Fruit fly (Drosophila melanogaster) whole organism, embryonic: ENCODE data around the gene Hsp67Ba.

Experiments
- Atf-2 ChIP-seq: fragments of 200-800 bp; sonication (Bioruptor generic); optimal IDR thresholded peaks from 2 replicates; lab custom pipeline; 2016; ENCODE audit warnings: missing biosample characterization, missing genetic modification characterization
- Atf6 ChIP-seq: fragments of 200-800 bp; sonication (Bioruptor generic); IDR thresholded peaks from 2 replicates; pipeline ENCODE4 v1.3.6; 2022; ENCODE audit warnings: missing biosample characterization, missing genetic modification characterization
- CG10267 ChIP-seq: fragments of 200-800 bp; sonication (Bioruptor generic); optimal IDR thresholded peaks from 2 replicates; lab custom pipeline; 2018; ENCODE audit warnings: missing biosample characterization, mild to moderate bottlenecking, missing genetic modification characterization, moderate library complexity
- CG11504 ChIP-seq: fragments of 200-800 bp; sonication (Bioruptor generic); optimal IDR thresholded peaks from 3 replicates; lab custom pipeline; 2019; ENCODE audit warnings: missing biosample characterization, mild to moderate bottlenecking, missing genetic modification characterization, moderate library complexity
- CG11560 ChIP-seq: fragments of 200-800 bp; sonication (Bioruptor generic); IDR thresholded peaks from 3 replicates; pipeline ENCODE4 v1.3.6; 2022; ENCODE audit warnings: missing biosample characterization, missing genetic modification characterization
- CG11695 ChIP-seq: fragments of 200-800 bp; sonication (Bioruptor generic); IDR thresholded peaks from 3 replicates; pipeline ENCODE4 v1.3.6; 2022; ENCODE audit warnings: missing biosample characterization, missing genetic modification characterization
- CG12299 ChIP-seq: fragments of 200-800 bp; sonication (Bioruptor generic); optimal IDR thresholded peaks from 2 replicates; lab custom pipeline; 2018; ENCODE audit warnings: missing biosample characterization, mild to moderate bottlenecking, missing genetic modification characterization
- CG1233 ChIP-seq: fragments of 200-800 bp; sonication (Bioruptor generic); optimal IDR thresholded peaks from 4 replicates; lab custom pipeline; 2018; ENCODE audit warnings: missing biosample characterization, mild to moderate bottlenecking, missing genetic modification characterization
- CG12659 ChIP-seq: fragments of 200-800 bp; sonication (Bioruptor generic); optimal IDR thresholded peaks from 3 replicates; lab custom pipeline; 2017; ENCODE audit warnings: mild to moderate bottlenecking, missing biosample characterization, missing genetic modification reagents, missing genetic modification characterization
- CG15479 ChIP-seq: fragments of 200-800 bp; sonication (Bioruptor generic); optimal IDR thresholded peaks from 3 replicates; lab custom pipeline; 2019; ENCODE audit warnings: missing biosample characterization, mild to moderate bottlenecking, missing genetic modification characterization, moderate library complexity
- CG1602 ChIP-seq: fragments of 200-800 bp; sonication (Bioruptor generic); optimal IDR thresholded peaks from 3 replicates; lab custom pipeline; 2016; ENCODE audit warnings: missing biosample characterization, missing genetic modification characterization
- CG1647 ChIP-seq: fragments of 200-800 bp; sonication (Bioruptor generic); optimal IDR thresholded peaks from 3 replicates; lab custom pipeline; 2016; ENCODE audit warnings: missing biosample characterization, missing genetic modification characterization
- CG16815 ChIP-seq: fragments of 200-800 bp; sonication (Bioruptor generic); optimal IDR thresholded peaks from 3 replicates; lab custom pipeline; 2017; ENCODE audit warnings: missing biosample characterization, mild to moderate bottlenecking, missing genetic modification characterization
- CG17328 ChIP-seq: fragments of 200-800 bp; sonication (Bioruptor generic); IDR thresholded peaks from 2 replicates; pipeline ENCODE4 v1.3.6; 2022; ENCODE audit warnings: missing biosample characterization, missing genetic modification characterization
- CG17612 ChIP-seq: fragments of 200-800 bp; sonication (Bioruptor generic); IDR thresholded peaks from 2 replicates; pipeline ENCODE4 v1.3.6; 2022; ENCODE audit warnings: missing biosample characterization, missing genetic modification characterization
- CG17829 ChIP-seq: fragments of 200-800 bp; optimal IDR thresholded peaks from 2 replicates; lab custom pipeline; 2019; ENCODE audit warnings: missing biosample characterization, mild to moderate bottlenecking, missing genetic modification characterization, moderate library complexity
- CG34376 ChIP-seq: fragments of 200-800 bp; sonication (Bioruptor generic); optimal IDR thresholded peaks from 2 replicates; lab custom pipeline; 2018; ENCODE audit warnings: missing biosample characterization, mild to moderate bottlenecking, missing genetic modification characterization
- CG3726 ChIP-seq: fragments of 200-800 bp; sonication (Bioruptor generic); IDR thresholded peaks from 3 replicates; pipeline ENCODE4, ENCODE4 v1.3.6; 2022; ENCODE audit warnings: missing biosample characterization, missing genetic modification characterization
- CG3995 ChIP-seq: fragments of 200-800 bp; sonication (Bioruptor generic); optimal IDR thresholded peaks from 3 replicates; lab custom pipeline; 2016; ENCODE audit warnings: missing biosample characterization, missing genetic modification characterization
- CG42726 ChIP-seq: fragments of 200-800 bp; sonication (Bioruptor generic); IDR thresholded peaks from 2 replicates; pipeline ENCODE4 v1.3.6; 2022; ENCODE audit warnings: missing biosample characterization, missing genetic modification characterization; ENCODE audit not compliant: partially characterized antibody
- CG7357 ChIP-seq: fragments of 200-800 bp; sonication (Bioruptor generic); IDR thresholded peaks from 3 replicates; pipeline ENCODE4 v1.3.6; 2022; ENCODE audit warnings: missing biosample characterization, missing genetic modification characterization
- CG7786 ChIP-seq: fragments of 200-800 bp; sonication (Bioruptor generic); optimal IDR thresholded peaks from 2 replicates; lab custom pipeline; 2016; ENCODE audit warnings: missing biosample characterization, missing genetic modification characterization
- CG8924 ChIP-seq: fragments of 200-800 bp; optimal IDR thresholded peaks from 3 replicates; lab custom pipeline; 2019; ENCODE audit warnings: missing biosample characterization, mild to moderate bottlenecking, missing genetic modification characterization, moderate library complexity
- CG9609 ChIP-seq: fragments of 200-800 bp; sonication (Bioruptor generic); optimal IDR thresholded peaks from 3 replicates; lab custom pipeline; 2016; ENCODE audit warnings: missing biosample characterization, missing genetic modification characterization
- Dbx ChIP-seq: fragments of 200-800 bp; sonication (Bioruptor generic); IDR thresholded peaks from 3 replicates; pipeline ENCODE4 v1.3.6; 2022; ENCODE audit warnings: missing biosample characterization, missing genetic modification characterization
- Dfd ChIP-seq, 2 experiments: fragments of >200 bp; optimal IDR thresholded peaks; 2 replicates each; lab custom pipeline; 2017; ENCODE audit warnings: missing biosample characterization in 2 of 2, missing genetic modification characterization in 2 of 2
- Doc2 ChIP-seq: fragments of 200-800 bp; sonication (Bioruptor generic); IDR thresholded peaks from 2 replicates; pipeline ENCODE4 v1.3.6; 2022; ENCODE audit warnings: missing biosample characterization, missing genetic modification characterization
- Ets97D ChIP-seq: fragments of 200-800 bp; sonication (Bioruptor generic); optimal IDR thresholded peaks from 3 replicates; lab custom pipeline; 2016; ENCODE audit warnings: missing biosample characterization, missing genetic modification characterization
- Hand ChIP-seq: fragments of 200-800 bp; sonication (Bioruptor generic); optimal IDR thresholded peaks from 2 replicates; lab custom pipeline; 2017; ENCODE audit warnings: mild to moderate bottlenecking, missing biosample characterization, missing genetic modification reagents, missing genetic modification characterization
- Hr3 ChIP-seq: fragments of 200-800 bp; sonication (Bioruptor generic); optimal IDR thresholded peaks from 3 replicates; lab custom pipeline; 2016; ENCODE audit warnings: missing biosample characterization, missing genetic modification characterization
- Hr78 ChIP-seq, 2 experiments: fragments of 200-800 bp in 1 of 2; fragments of >200 bp in 1 of 2; sonication (Bioruptor generic) in 1 of 2; optimal IDR thresholded peaks; 2 replicates each; lab custom pipeline; 2017 to 2019; ENCODE audit warnings: missing biosample characterization in 2 of 2, missing genetic modification characterization in 2 of 2, mild to moderate bottlenecking in 1 of 2, moderate library complexity in 1 of 2
- Max ChIP-seq: fragments of 200-800 bp; sonication (Bioruptor generic); optimal IDR thresholded peaks from 2 replicates; lab custom pipeline; 2016; ENCODE audit warnings: missing biosample characterization, mild to moderate bottlenecking, missing genetic modification characterization
- Neu2 ChIP-seq: fragments of 200-800 bp; sonication (Bioruptor generic); optimal IDR thresholded peaks from 3 replicates; lab custom pipeline; 2016; ENCODE audit warnings: missing biosample characterization, missing genetic modification characterization, borderline replicate concordance
- Scr ChIP-seq: fragments of 200-800 bp; sonication (Bioruptor generic); IDR thresholded peaks from 2 replicates; pipeline ENCODE4 v1.3.6; 2022; ENCODE audit warnings: missing biosample characterization, missing genetic modification characterization; ENCODE audit not compliant: partially characterized antibody
- Tbp ChIP-seq: fragments of >200 bp; optimal IDR thresholded peaks from 2 replicates; lab custom pipeline; 2018; ENCODE audit warnings: missing biosample characterization, missing genetic modification characterization
- Usf ChIP-seq: fragments of 200-800 bp; sonication (Bioruptor generic); optimal IDR thresholded peaks from 2 replicates; lab custom pipeline; 2017; ENCODE audit warnings: missing genotype, missing biosample characterization, missing genetic modification characterization
- ase ChIP-seq: fragments of 200-800 bp; sonication (Bioruptor generic); IDR thresholded peaks from 3 replicates; pipeline ENCODE4 v1.3.6; 2022; ENCODE audit warnings: missing biosample characterization, missing genetic modification characterization
- bowl ChIP-seq: fragments of 200-800 bp; sonication (Bioruptor generic); IDR thresholded peaks from 2 replicates; pipeline ENCODE4 v1.3.6; 2022; ENCODE audit warnings: missing biosample characterization, missing genetic modification characterization
- ewg ChIP-seq: fragments of 200-800 bp; sonication (Bioruptor generic); optimal IDR thresholded peaks from 3 replicates; lab custom pipeline; 2017; ENCODE audit warnings: mild to moderate bottlenecking, missing biosample characterization, missing genetic modification reagents, missing genetic modification characterization
- exex ChIP-seq: fragments of 200-800 bp; sonication (Bioruptor generic); optimal IDR thresholded peaks from 4 replicates; lab custom pipeline; 2018; ENCODE audit warnings: missing biosample characterization, mild to moderate bottlenecking, missing genetic modification characterization, moderate library complexity
- fd96Cb ChIP-seq: fragments of 200-800 bp; sonication (Bioruptor generic); optimal IDR thresholded peaks from 2 replicates; lab custom pipeline; 2018; ENCODE audit warnings: missing biosample characterization, mild to moderate bottlenecking, missing genetic modification characterization, moderate library complexity
- fru ChIP-seq: fragments of >200 bp; optimal IDR thresholded peaks from 2 replicates; lab custom pipeline; 2017
- fu2 ChIP-seq: fragments of 200-800 bp; sonication (Bioruptor generic); optimal IDR thresholded peaks from 2 replicates; lab custom pipeline; 2016; ENCODE audit warnings: missing biosample characterization, missing genetic modification characterization
- ken ChIP-seq: fragments of 200-800 bp; sonication (Bioruptor generic); IDR thresholded peaks from 3 replicates; pipeline ENCODE4 v1.3.6; 2022; ENCODE audit warnings: missing biosample characterization, missing genetic modification characterization
- kni ChIP-seq: fragments of 200-800 bp; sonication (Bioruptor generic); optimal IDR thresholded peaks from 3 replicates; lab custom pipeline; 2017; ENCODE audit warnings: mild to moderate bottlenecking, missing biosample characterization, missing genetic modification reagents, missing genetic modification characterization
- knrl ChIP-seq: fragments of 200-800 bp; sonication (Bioruptor generic); IDR thresholded peaks from 3 replicates; pipeline ENCODE4 v1.3.6; 2022; ENCODE audit warnings: missing biosample characterization, missing genetic modification characterization; ENCODE audit not compliant: partially characterized antibody
- pan ChIP-seq, 4 experiments: fragments of >200 bp in 3 of 4; fragments of 200-800 bp in 1 of 4; sonication (Bioruptor generic) in 1 of 4; optimal IDR thresholded peaks in 3 of 4; IDR thresholded peaks in 1 of 4; 2 replicates each; pipeline versions ENCODE4 v1.3.6 to Lab custom; 2017 to 2022; ENCODE audit warnings: missing biosample characterization in 2 of 4, missing genetic modification characterization in 2 of 4, mixed read lengths in 1 of 4
- phol ChIP-seq: fragments of 200-800 bp; sonication (Bioruptor generic); optimal IDR thresholded peaks from 3 replicates; lab custom pipeline; 2018; ENCODE audit warnings: missing biosample characterization, mild to moderate bottlenecking, missing genetic modification characterization, moderate library complexity
- tna ChIP-seq: fragments of 200-800 bp; sonication (Bioruptor generic); IDR thresholded peaks from 2 replicates; pipeline ENCODE4 v1.3.6; 2022; ENCODE audit warnings: missing biosample characterization, missing genetic modification characterization; ENCODE audit not compliant: partially characterized antibody

The Hsp67Ba gene

dm6 chr3L:9420054-9420818 is 40.9 kb upstream of the Hsp67Ba start (continued):
- TF ChIP-seq Doc2 (GFP tag; lab: Robert Waterston, UW) (no peak), CG12659 (GFP tag; lab: Kevin White, UChicago) (peak; percentile 22), Ets97D (GFP tag; lab: Kevin White, UChicago) (no peak), CG3726 (GFP tag; lab: Robert Waterston, UW) (no peak), CG17328 (GFP tag; lab: Robert Waterston, UW) (peak; percentile 69), tna (GFP tag; lab: Robert Waterston, UW) (no peak), Dfd (GFP tag; optimal IDR thresholded peaks at IDR 0.05; lab: Kevin White, UChicago) (no peak), Neu2 (GFP tag; lab: Kevin White, UChicago) (no peak), ewg (GFP tag; lab: Kevin White, UChicago) (no peak), Usf (GFP tag; lab: Kevin White, UChicago) (no peak), CG12299 (tag; lab: Kevin White, UChicago) (no peak), fru (lab: Kevin White, UChicago) (no peak), knrl (no peak), CG42726 (no peak), CG17829 (tag; lab: Kevin White, UChicago) (peak; percentile 2), Tbp (GFP tag; lab: Kevin White, UChicago) (no peak), phol (peak; percentile 41), CG11504 (tag; lab: Kevin White, UChicago) (peak; percentile 76), ken (GFP tag; lab: Robert Waterston, UW) (peak; percentile 56; the same call in 1 of the 3 replicates), CG11560 (tag; lab: Robert Waterston, UW) (no peak), exex (tag; lab: Kevin White, UChicago) (no peak), CG1602 (GFP tag; lab: Kevin White, UChicago) (no peak), CG15479 (no peak), CG34376 (no peak), pan (optimal IDR thresholded peaks at IDR 0.05; lab: Kevin White, UChicago) (no peak), pan (GFP tag; optimal IDR thresholded peaks at IDR 0.05 in 1 of 2, IDR thresholded peaks at IDR 0.05 in 1 of 2) (peak in 1 of 2 experiments; percentile 63), CG10267 (tag; lab: Kevin White, UChicago) (peak; percentile 4), CG1233 (GFP tag; lab: Kevin White, UChicago) (peak; percentile 12), bowl (GFP tag; lab: Robert Waterston, UW) (no peak), Atf-2 (GFP tag; lab: Kevin White, UChicago) (no peak), CG16815 (GFP tag; lab: Kevin White, UChicago) (no peak), Max (GFP tag; lab: Kevin White, UChicago) (no peak), CG3995 (GFP tag; lab: Kevin White, UChicago) (no peak), Hand (GFP tag; lab: Kevin White, UChicago) (no peak), kni (GFP tag; lab: Kevin White, UChicago) (no peak), Dbx (GFP tag; lab: Robert Waterston, UW) (0 out of 3 replicates have a peak, but pooled peaks have one; percentile 32), CG7357 (GFP tag; lab: Robert Waterston, UW) (no peak), fu2 (no peak), Hr78 (GFP tag; optimal IDR thresholded peaks at IDR 0.05; lab: Kevin White, UChicago) (peak in 1 of 2 experiments; percentile 32), ase (GFP tag; lab: Robert Waterston, UW) (no peak), CG17612 (no peak), Scr (GFP tag; lab: Robert Waterston, UW) (no peak), Atf6 (GFP tag; lab: Robert Waterston, UW) (peak; percentile 69), CG7786 (GFP tag; lab: Kevin White, UChicago) (peak; percentile 12), fd96Cb (tag; lab: Kevin White, UChicago) (peak; percentile 39), Hr3 (peak; percentile 11), CG9609 (GFP tag; lab: Kevin White, UChicago) (no peak), CG11695 (peak; percentile 74; the same call in 2 of the 3 replicates), CG8924 (tag; lab: Kevin White, UChicago) (peak; percentile 40), CG1647 (GFP tag; lab: Kevin White, UChicago) (peak; percentile 22)
